Worm (Caenorhabditis elegans): Measurements from ENCODE around the gene hrpf-2.
"Not testable (repeated sequence)": the region's sequence is repeated elsewhere in the genome, so short reads cannot be mapped to it uniquely, and the experiment has no call there.

Gene hrpf-2

ce11 chrIV:6365045-6365444 is 11.3 kb downstream of the hrpf-2 start, which contains the start of gene Y73B6BL.270:
Gene Y73B6BL.270, plus strand, starts transcription at chrIV:6365345.
- TF ChIP-seq fkh-6 (tag; optimal IDR thresholded peaks at IDR 0.05) (no peak), ahr-1 (tag; optimal IDR thresholded peaks at IDR 0.05) (no peak), madf-2 (tag; optimal IDR thresholded peaks at IDR 0.05) (no peak), ceh-34 (tag; optimal IDR thresholded peaks at IDR 0.05) (no peak), zip-5 (tag; optimal IDR thresholded peaks at IDR 0.05) (no peak), fax-1 (tag; optimal IDR thresholded peaks at IDR 0.05) (no peak), hlh-15 (tag; optimal IDR thresholded peaks at IDR 0.05) (no peak), pqm-1 (tag; optimal IDR thresholded peaks at IDR 0.05) (no peak), rnt-1 (tag; optimal IDR thresholded peaks at IDR 0.05) (no peak), unc-3 (GFP tag; conservative IDR thresholded peaks at IDR 0.05) (no peak), unc-3 (tag; optimal IDR thresholded peaks at IDR 0.05) (no peak), ceh-9 (tag; optimal IDR thresholded peaks at IDR 0.05) (no peak)

ce11 chrIV:6363604-6364003 is 12.7 kb downstream of the hrpf-2 start:
- TF ChIP-seq ceh-2 (tag; optimal IDR thresholded peaks at IDR 0.05) = no peak
- no peak for TF ChIP-seq zip-5 (tag; optimal IDR thresholded peaks at IDR 0.05)
- peak; percentile 90 for TF ChIP-seq unc-42 (tag; optimal IDR thresholded peaks at IDR 0.05)

ce11 chrIV:6361668-6362067 is 14.7 kb downstream of the hrpf-2 start, which contains the start of gene Y73B6BL.47:
Gene Y73B6BL.47, plus strand, starts transcription at chrIV:6361968.
- no peak for TF ChIP-seq ceh-18 (tag; optimal IDR thresholded peaks at IDR 0.05)
- TF ChIP-seq unc-42 (tag; optimal IDR thresholded peaks at IDR 0.05) = peak; percentile 13

- not testable (repeated sequence) for TF ChIP-seq ama-1 (optimal IDR thresholded peaks at IDR 0.05); unc-86 (tag; optimal IDR thresholded peaks at IDR 0.05); hlh-30 (tag; optimal IDR thresholded peaks at IDR 0.05; ENCODE audit: insufficient read depth)
Observed at ce11 chrIV:6347213-6347612, 29.1 kb downstream of the hrpf-2 start, which contains the start of gene Y73B6BL.289. Gene Y73B6BL.289, plus strand, starts transcription at chrIV:6347513.

- TF ChIP-seq sdc-2 (tag; optimal IDR thresholded peaks at IDR 0.05) (no peak), ceh-19 (GFP tag; optimal IDR thresholded peaks at IDR 0.05) (no peak), mec-3 (tag; optimal IDR thresholded peaks at IDR 0.05; ENCODE audit: borderline replicate concordance) (no peak), pax-1 (tag; optimal IDR thresholded peaks at IDR 0.05) (no peak), pha-2 (tag; optimal IDR thresholded peaks at IDR 0.05) (no peak), dmd-4 (tag; optimal IDR thresholded peaks at IDR 0.05; ENCODE audit: borderline replicate concordance) (no peak), npax-4 (tag; optimal IDR thresholded peaks at IDR 0.05) (no peak)
Observed at ce11 chrIV:6342876-6343275, 33.4 kb downstream of the hrpf-2 start, which contains the start of gene Y73B6BL.14. Gene Y73B6BL.14, minus strand, starts transcription at chrIV:6342976.

- TF ChIP-seq sox-2 (GFP tag; IDR thresholded peaks at IDR 0.05) = no peak
- TF ChIP-seq Y22D7AL.16 (tag; optimal IDR thresholded peaks at IDR 0.05) = no peak
- TF ChIP-seq pqm-1 (tag; optimal IDR thresholded peaks at IDR 0.05) = no peak
- no peak for TF ChIP-seq ets-4 (tag; optimal IDR thresholded peaks at IDR 0.05)
- no peak for TF ChIP-seq T23F11.4 (GFP tag; optimal IDR thresholded peaks at IDR 0.05)
- no peak for TF ChIP-seq ceh-9 (tag; optimal IDR thresholded peaks at IDR 0.05)
- no peak for TF ChIP-seq hlh-15 (tag; optimal IDR thresholded peaks at IDR 0.05)
- TF ChIP-seq dve-1 (tag; optimal IDR thresholded peaks at IDR 0.05) = no peak
- no peak for TF ChIP-seq nhr-232 (tag; optimal IDR thresholded peaks at IDR 0.05)
- no peak for TF ChIP-seq C08G9.2 (tag; optimal IDR thresholded peaks at IDR 0.05)
- TF ChIP-seq unc-42 (tag; optimal IDR thresholded peaks at IDR 0.05) = no peak
- no peak for TF ChIP-seq ceh-19 (GFP tag; optimal IDR thresholded peaks at IDR 0.05)
- TF ChIP-seq mec-3 (tag; optimal IDR thresholded peaks at IDR 0.05; ENCODE audit: borderline replicate concordance) = no peak
- TF ChIP-seq pat-9 (tag; optimal IDR thresholded peaks at IDR 0.05) = no peak
- TF ChIP-seq pag-3 (tag; optimal IDR thresholded peaks at IDR 0.05; ENCODE audit: borderline replicate concordance) = no peak
- TF ChIP-seq ama-1 (optimal IDR thresholded peaks at IDR 0.05) = no peak
- no peak for TF ChIP-seq lin-11 (tag; optimal IDR thresholded peaks at IDR 0.05)
- TF ChIP-seq hlh-8 (tag; optimal IDR thresholded peaks at IDR 0.05) = no peak
Observed at ce11 chrIV:6342431-6342830, 33.9 kb downstream of the hrpf-2 start, which contains the start of gene Y73B6BL.288. Gene Y73B6BL.288, minus strand, starts transcription at chrIV:6342531.
